Worm (Caenorhabditis elegans) whole organism, mixed stage, embryonic: ENCODE results near the gene math-14.

ENCODE experiments used
- blmp-1 ChIP-seq: fragments of 150-350 bp; optimal IDR thresholded peaks from 2 replicates; lab custom pipeline; 2014; ENCODE audit warnings: missing biosample characterization, missing genetic modification characterization
- ces-1 ChIP-seq: fragments of 150-350 bp; optimal IDR thresholded peaks from 2 replicates; lab custom pipeline; 2014; ENCODE audit warnings: missing biosample characterization, missing genetic modification reagents, missing genetic modification characterization
- elt-3 ChIP-seq: fragments of 150-350 bp; optimal IDR thresholded peaks from 2 replicates; lab custom pipeline; 2014; ENCODE audit warnings: missing biosample characterization, missing genetic modification characterization
- mab-5 ChIP-seq: fragments of 150-350 bp; optimal IDR thresholded peaks from 2 replicates; lab custom pipeline; 2014; ENCODE audit warnings: missing biosample characterization, missing genetic modification characterization
- mep-1 ChIP-seq: fragments of 150-350 bp; optimal IDR thresholded peaks from 2 replicates; lab custom pipeline; 2017; ENCODE audit warnings: missing biosample characterization, missing genetic modification reagents, missing genetic modification characterization, inconsistent platforms
- nhr-12 ChIP-seq: fragments of 150-350 bp; optimal IDR thresholded peaks from 2 replicates; lab custom pipeline; 2014; ENCODE audit warnings: missing biosample characterization, missing genetic modification characterization
- nhr-76 ChIP-seq: sonication (generic microtip); optimal IDR thresholded peaks from 2 replicates; lab custom pipeline; 2017; ENCODE audit warnings: missing biosample characterization, missing genetic modification characterization
- snpc-4 ChIP-seq: fragments of 150-350 bp; optimal IDR thresholded peaks from 2 replicates; lab custom pipeline; 2014; ENCODE audit warnings: missing biosample characterization, missing genetic modification characterization
- unc-39 ChIP-seq: fragments of 150-350 bp; optimal IDR thresholded peaks from 2 replicates; lab custom pipeline; 2014; ENCODE audit warnings: missing biosample characterization, missing genetic modification characterization
- unc-62 ChIP-seq: fragments of 150-350 bp; optimal IDR thresholded peaks from 2 replicates; lab custom pipeline; 2014; ENCODE audit warnings: missing biosample characterization, missing genetic modification reagents, missing genetic modification characterization
- zip-8 ChIP-seq: fragments of 150-350 bp; optimal IDR thresholded peaks from 2 replicates; lab custom pipeline; 2014; ENCODE audit warnings: missing biosample characterization, missing genetic modification characterization

ce11 chrII:1884635-1885034 lies 15.4 kb downstream of the math-14 start, which contains the start of gene math-6:
- no peak for TF ChIP-seq mab-5 (tag; lab: Kevin White, UChicago)
- no peak for TF ChIP-seq zip-8
- TF ChIP-seq nhr-76 (tag; lab: Kevin White, UChicago): no peak
- no peak for TF ChIP-seq unc-62 (GFP tag; lab: Kevin White, UChicago)
- TF ChIP-seq blmp-1 (tag; lab: Kevin White, UChicago): no peak
- TF ChIP-seq nhr-12 (tag; lab: Kevin White, UChicago): no peak
- TF ChIP-seq ces-1 (GFP tag; lab: Kevin White, UChicago): no peak
- no peak for TF ChIP-seq unc-39
- no peak for TF ChIP-seq elt-3
- no peak for TF ChIP-seq snpc-4 (tag; lab: Kevin White, UChicago)
- TF ChIP-seq mep-1 (tag; lab: Kevin White, UChicago): no peak
